Fruit fly (Drosophila melanogaster) whole organism, wandering third instar larva: ENCODE data around the gene CG7140.

Experiments
- Abd-B ChIP-seq: fragments of >200 bp; optimal IDR thresholded peaks from 2 replicates; lab custom pipeline; 2017; ENCODE audit warnings: missing biosample characterization, missing genetic modification characterization
- CG32264 ChIP-seq: fragments of 200-800 bp; sonication (Bioruptor generic); optimal IDR thresholded peaks from 2 replicates; lab custom pipeline; 2016; ENCODE audit warnings: missing biosample characterization, missing genetic modification characterization
- CG9705 ChIP-seq: fragments of 200-800 bp; sonication (Bioruptor generic); optimal IDR thresholded peaks from 2 replicates; lab custom pipeline; 2018; ENCODE audit warnings: missing biosample characterization, mild to moderate bottlenecking, missing genetic modification characterization
- CrebA ChIP-seq: fragments of 200-800 bp; sonication (Bioruptor generic); optimal IDR thresholded peaks from 2 replicates; lab custom pipeline; 2016; ENCODE audit warnings: missing biosample characterization, mild to moderate bottlenecking, missing genetic modification characterization, borderline replicate concordance
- Dfd ChIP-seq: fragments of >200 bp; optimal IDR thresholded peaks from 2 replicates; lab custom pipeline; 2017; ENCODE audit warnings: missing biosample characterization, missing genetic modification characterization
- Dif ChIP-seq: fragments of 200-275, 200-300 bp; sonication (Bioruptor generic); optimal IDR thresholded peaks from 2 replicates; lab custom pipeline; 2018; ENCODE audit warnings: missing biosample characterization, missing genetic modification characterization; ENCODE audit not compliant: partially characterized antibody
- GATAd ChIP-seq: sonication (Bioruptor generic); optimal IDR thresholded peaks from 2 replicates; lab custom pipeline; 2016; ENCODE audit warnings: missing biosample characterization, missing genetic modification characterization
- HLH106 ChIP-seq: fragments of 200-800 bp; optimal IDR thresholded peaks from 3 replicates; lab custom pipeline; 2019; ENCODE audit warnings: missing biosample characterization, mild to moderate bottlenecking, missing genetic modification characterization, moderate library complexity
- Hnf4 ChIP-seq: fragments of 200-800 bp; sonication (Bioruptor generic); optimal IDR thresholded peaks from 2 replicates; lab custom pipeline; 2016; ENCODE audit warnings: missing biosample characterization, mild to moderate bottlenecking, missing genetic modification characterization
- Hr78 ChIP-seq: fragments of >200 bp; optimal IDR thresholded peaks from 2 replicates; lab custom pipeline; 2017; ENCODE audit warnings: missing biosample characterization, missing genetic modification characterization
- Hr83 ChIP-seq: fragments of 200-300 bp; sonication (Bioruptor generic); optimal IDR thresholded peaks from 2 replicates; lab custom pipeline; 2016; ENCODE audit warnings: missing biosample characterization, mild to moderate bottlenecking, missing genetic modification characterization, moderate library complexity; ENCODE audit not compliant: poor library complexity, severe bottlenecking
- Jra ChIP-seq: sonication (Bioruptor generic); optimal IDR thresholded peaks from 2 replicates; lab custom pipeline; 2016; ENCODE audit warnings: missing biosample characterization, missing genetic modification characterization
- Mio ChIP-seq: sonication (Bioruptor generic); optimal IDR thresholded peaks from 2 replicates; lab custom pipeline; 2016; ENCODE audit warnings: missing biosample characterization, missing genetic modification characterization
- Myc ChIP-seq: fragments of >200 bp; optimal IDR thresholded peaks from 2 replicates; lab custom pipeline; 2017
- N ChIP-seq: fragments of >200 bp; optimal IDR thresholded peaks from 2 replicates; lab custom pipeline; 2018; ENCODE audit warnings: missing biosample characterization, missing external identifiers, missing genetic modification characterization
- OdsH ChIP-seq: fragments of 200-800 bp; sonication (Bioruptor generic); optimal IDR thresholded peaks from 2 replicates; lab custom pipeline; 2016; ENCODE audit warnings: missing biosample characterization, mild to moderate bottlenecking, missing genetic modification characterization
- Rel ChIP-seq, 2 experiments: fragments of 200-800 bp; sonication (Bioruptor generic) in 1 of 2; optimal IDR thresholded peaks; 2 replicates in 1 of 2; 3 replicates in 1 of 2; lab custom pipeline; 2016 to 2019; ENCODE audit warnings: mild to moderate bottlenecking in 2 of 2, missing biosample characterization in 2 of 2, missing genetic modification characterization in 2 of 2, moderate library complexity in 1 of 2
- Sp1 ChIP-seq: fragments of 200-800 bp; sonication (Bioruptor generic); optimal IDR thresholded peaks from 3 replicates; lab custom pipeline; 2019; ENCODE audit warnings: missing biosample characterization, mild to moderate bottlenecking, missing genetic modification characterization, moderate library complexity
- Vsx2 ChIP-seq: fragments of 200-300, 225-300 bp; sonication (Bioruptor generic); optimal IDR thresholded peaks from 2 replicates; lab custom pipeline; 2018; ENCODE audit warnings: missing biosample characterization, missing genetic modification characterization; ENCODE audit not compliant: partially characterized antibody
- br ChIP-seq: fragments of 200-800 bp; sonication (Bioruptor generic); optimal IDR thresholded peaks from 2 replicates; lab custom pipeline; 2016; ENCODE audit warnings: missing biosample characterization, missing genetic modification characterization
- brk ChIP-seq: fragments of 200-800 bp; sonication (Bioruptor generic); optimal IDR thresholded peaks from 2 replicates; lab custom pipeline; 2016; ENCODE audit warnings: missing biosample characterization, mild to moderate bottlenecking, missing genetic modification characterization
- dl ChIP-seq, 2 experiments: fragments of 175-275, 200-275 bp in 1 of 2; fragments of 200-275 bp in 1 of 2; sonication (Bioruptor generic); optimal IDR thresholded peaks; lab custom pipeline; 2018; ENCODE audit warnings: mild to moderate bottlenecking in 2 of 2, missing biosample characterization in 2 of 2, missing genetic modification characterization in 2 of 2, moderate library complexity in 2 of 2; ENCODE audit not compliant: partially characterized antibody in 2 of 2, insufficient read depth in 1 of 2
- dmrt93B ChIP-seq: fragments of 200-800 bp; sonication (Bioruptor generic); optimal IDR thresholded peaks from 2 replicates; lab custom pipeline; 2018; ENCODE audit warnings: missing biosample characterization, mild to moderate bottlenecking, missing genetic modification characterization
- dsf ChIP-seq: sonication (Bioruptor generic); optimal IDR thresholded peaks from 2 replicates; lab custom pipeline; 2016; ENCODE audit warnings: missing biosample characterization, missing genetic modification characterization, borderline replicate concordance
- ey ChIP-seq: fragments of 200-800 bp; sonication (Bioruptor generic); optimal IDR thresholded peaks from 2 replicates; lab custom pipeline; 2016; ENCODE audit warnings: missing biosample characterization, missing genetic modification characterization
- foxo ChIP-seq, 2 experiments: fragments of 200-800 bp; sonication (Bioruptor generic); optimal IDR thresholded peaks; 2 replicates in 1 of 2; 3 replicates in 1 of 2; lab custom pipeline; 2016 to 2017; ENCODE audit warnings: missing biosample characterization in 2 of 2, missing genetic modification characterization in 2 of 2
- fru ChIP-seq: fragments of 200-800 bp; sonication (Bioruptor generic); optimal IDR thresholded peaks from 3 replicates; lab custom pipeline; 2016; ENCODE audit warnings: missing biosample characterization, mild to moderate bottlenecking, missing genetic modification characterization
- h ChIP-seq: fragments of 200-800 bp; sonication (Bioruptor generic); optimal IDR thresholded peaks from 3 replicates; lab custom pipeline; 2016; ENCODE audit warnings: missing biosample characterization, mild to moderate bottlenecking, missing genetic modification characterization
- lola ChIP-seq: fragments of >200 bp; optimal IDR thresholded peaks from 2 replicates; lab custom pipeline; 2017; ENCODE audit warnings: missing biosample characterization, missing genetic modification characterization
- psq ChIP-seq: fragments of 200-800 bp; sonication (Bioruptor generic); optimal IDR thresholded peaks from 3 replicates; lab custom pipeline; 2017; ENCODE audit warnings: missing biosample characterization, mild to moderate bottlenecking, missing genetic modification characterization, moderate library complexity
- rgr ChIP-seq: fragments of 200-800 bp; sonication (Bioruptor generic); optimal IDR thresholded peaks from 3 replicates; lab custom pipeline; 2016; ENCODE audit warnings: missing biosample characterization, mild to moderate bottlenecking, missing genetic modification characterization
- sage ChIP-seq: fragments of 200-800 bp; sonication (Bioruptor generic); optimal IDR thresholded peaks from 2 replicates; lab custom pipeline; 2016; ENCODE audit warnings: missing biosample characterization, mild to moderate bottlenecking, missing genetic modification characterization
- sv ChIP-seq: fragments of 200-800 bp; sonication (Bioruptor generic); optimal IDR thresholded peaks from 3 replicates; lab custom pipeline; 2016; ENCODE audit warnings: missing biosample characterization, missing genetic modification characterization
- tai ChIP-seq: sonication (Bioruptor generic); optimal IDR thresholded peaks from 2 replicates; lab custom pipeline; 2016; ENCODE audit warnings: missing biosample characterization, missing genetic modification characterization
- usp ChIP-seq: fragments of >200 bp; optimal IDR thresholded peaks from 2 replicates; lab custom pipeline; 2017; ENCODE audit warnings: missing biosample characterization, missing genetic modification characterization
- woc ChIP-seq: sonication (Bioruptor generic); optimal IDR thresholded peaks from 2 replicates; lab custom pipeline; 2016; ENCODE audit warnings: missing biosample characterization, mild to moderate bottlenecking, missing genetic modification characterization

The CG7140 gene

dm6 chr3L:22063833-22064232, 35.7 kb upstream of the CG7140 start:
- TF ChIP-seq Hr78 (GFP tag; lab: Kevin White, UChicago) = no peak
- no peak for TF ChIP-seq OdsH

- TF ChIP-seq Jra (GFP tag; lab: Kevin White, UChicago) (no peak), foxo (GFP tag; optimal IDR thresholded peaks at IDR 0.05; lab: Kevin White, UChicago) (no peak), br (no peak), Dif (GFP tag; lab: Kevin White, UChicago) (no peak), lola (GFP tag; lab: Kevin White, UChicago) (no peak), dmrt93B (GFP tag; lab: Kevin White, UChicago) (no peak)
Measured at dm6 chr3L:22053343-22053742, 25.2 kb upstream of the CG7140 start.

DNA sequence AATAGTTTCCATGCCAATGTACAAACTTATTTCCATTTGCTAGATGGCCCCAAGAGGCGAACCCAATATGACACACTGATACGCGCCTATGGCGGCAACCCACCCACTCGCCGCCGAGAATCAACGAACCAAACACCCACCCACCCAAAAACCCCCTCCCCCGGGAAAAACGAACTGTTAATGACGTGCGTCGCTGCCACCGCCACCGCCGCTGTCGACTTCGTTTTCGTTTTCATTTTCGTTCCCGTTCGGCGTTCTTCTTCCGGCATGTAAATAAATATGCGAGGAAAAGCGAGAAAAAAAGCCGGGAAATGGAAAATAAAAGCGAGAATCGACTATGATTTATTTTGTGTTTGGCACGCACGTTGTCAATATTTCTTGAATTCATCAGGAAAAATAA, 23.0 kb upstream of the CG7140 start:
- TF ChIP-seq Sp1 (GFP tag; lab: Kevin White, UChicago) (no peak), HLH106 (tag; lab: Kevin White, UChicago) (no peak), Myc (lab: Kevin White, UChicago) (no peak), rgr (GFP tag; lab: Kevin White, UChicago) (no peak), N (no peak), tai (no peak), fru (no peak), sv (no peak), Mio (GFP tag; lab: Kevin White, UChicago) (no peak), Dfd (GFP tag; lab: Kevin White, UChicago) (no peak), sage (GFP tag; lab: Kevin White, UChicago) (no peak), usp (GFP tag; lab: Kevin White, UChicago) (no peak)

dm6 chr3L:22034717-22035116, 6.6 kb upstream of the CG7140 start, which contains the start of gene Oct-TyrR:
Oct-TyrR (plus strand) TSS chr3L:22035003.
- TF ChIP-seq Hr83 (GFP tag; lab: Kevin White, UChicago) = no peak
- TF ChIP-seq Myc (lab: Kevin White, UChicago) = no peak
- no peak for TF ChIP-seq lola (GFP tag; lab: Kevin White, UChicago)
- TF ChIP-seq CG9705 = no peak
- no peak for TF ChIP-seq sv
- TF ChIP-seq usp (GFP tag; lab: Kevin White, UChicago) = no peak
- TF ChIP-seq N = no peak
- no peak for TF ChIP-seq h (GFP tag; lab: Kevin White, UChicago)
- no peak for TF ChIP-seq GATAd
- TF ChIP-seq brk (GFP tag; lab: Kevin White, UChicago) = no peak
- no peak for TF ChIP-seq sage (GFP tag; lab: Kevin White, UChicago)
- TF ChIP-seq psq (GFP tag; lab: Kevin White, UChicago) = no peak
- TF ChIP-seq woc (GFP tag; lab: Kevin White, UChicago) = no peak

- TF ChIP-seq Hnf4 (GFP tag; lab: Kevin White, UChicago) = no peak
- no peak for TF ChIP-seq fru
Measured at dm6 chr3L:22029670-22030069, 1.5 kb upstream of the CG7140 start, which contains the start of gene CG43392. CG43392 (minus strand) TSS chr3L:22029770.

DNA sequence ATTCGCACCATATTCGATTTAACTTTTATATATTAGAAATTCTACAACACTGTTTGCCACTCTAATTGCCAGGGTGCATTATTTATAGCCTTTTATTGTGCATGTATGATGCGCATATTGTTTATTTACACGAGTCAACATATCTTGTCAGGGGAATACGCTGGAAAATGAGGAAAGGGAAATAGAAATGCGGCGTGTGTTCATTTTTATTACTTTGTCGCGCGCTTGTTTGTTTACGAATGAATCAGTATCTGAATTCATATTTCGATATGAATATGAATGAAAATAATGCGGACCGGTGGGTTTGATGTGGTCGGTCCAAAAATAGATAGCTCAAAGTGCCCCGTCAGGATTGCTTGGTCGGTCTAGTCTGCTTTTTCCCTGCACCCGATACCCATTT, 22.0 kb downstream of the CG7140 start:
- TF ChIP-seq Abd-B = no peak
- no peak for TF ChIP-seq ey (GFP tag; lab: Kevin White, UChicago)
- no peak for TF ChIP-seq Dfd (GFP tag; lab: Kevin White, UChicago)
- no peak for TF ChIP-seq psq (GFP tag; lab: Kevin White, UChicago)
- TF ChIP-seq CG32264 (GFP tag; lab: Kevin White, UChicago) = no peak
- TF ChIP-seq Jra (GFP tag; lab: Kevin White, UChicago) = no peak
- no peak for TF ChIP-seq usp (GFP tag; lab: Kevin White, UChicago)
- TF ChIP-seq Rel (GFP tag; optimal IDR thresholded peaks at IDR 0.05; lab: Kevin White, UChicago) = no peak
- TF ChIP-seq Rel (tag; optimal IDR thresholded peaks at IDR 0.05; lab: Kevin White, UChicago) = no peak
- no peak for TF ChIP-seq dsf (GFP tag; lab: Kevin White, UChicago)
- no peak for TF ChIP-seq Sp1 (GFP tag; lab: Kevin White, UChicago)
- TF ChIP-seq Hr78 (GFP tag; lab: Kevin White, UChicago) = no peak
- TF ChIP-seq dl (GFP tag; optimal IDR thresholded peaks at IDR 0.05; lab: Kevin White, UChicago; ENCODE audit: insufficient read depth in 1 of 2, partially characterized antibody in 2 of 2) = no peak
- TF ChIP-seq CrebA (GFP tag; lab: Kevin White, UChicago) = no peak
- no peak for TF ChIP-seq Dif (GFP tag; lab: Kevin White, UChicago)
- TF ChIP-seq br = no peak
- no peak for TF ChIP-seq rgr (GFP tag; lab: Kevin White, UChicago)
- no peak for TF ChIP-seq brk (GFP tag; lab: Kevin White, UChicago)
- no peak for TF ChIP-seq dmrt93B (GFP tag; lab: Kevin White, UChicago)
- no peak for TF ChIP-seq Mio (GFP tag; lab: Kevin White, UChicago)
- TF ChIP-seq Vsx2 (GFP tag; lab: Kevin White, UChicago) = no peak
